Fruit fly (Drosophila melanogaster): ENCODE results near the gene Cdk12.

Cdk12 gene

dm6 chr3L:21516716-21517266, 685 bp downstream of the Cdk12 start (continued):
- peak; percentile 100 for TF ChIP-seq bigmax (GFP tag; optimal IDR thresholded peaks at IDR 0.05)
- TF ChIP-seq CG3847 (GFP tag; IDR thresholded peaks at IDR 0.05): peak; percentile 37; the same call in 1 of the 2 replicates
- peak; percentile 62 for TF ChIP-seq CG14710 (tag; optimal IDR thresholded peaks at IDR 0.05)
- TF ChIP-seq E2f2 (GFP tag; IDR thresholded peaks at IDR 0.05): peak; percentile 15; the same call in 1 of the 2 replicates
- peak; percentile 25; the same call in 1 of the 2 replicates for TF ChIP-seq CG32532 (GFP tag; IDR thresholded peaks at IDR 0.05)
- peak; percentile 86 for TF ChIP-seq sens (GFP tag)
- no peak for TF ChIP-seq prd (optimal IDR thresholded peaks at IDR 0.05)
- TF ChIP-seq prd (GFP tag; IDR thresholded peaks at IDR 0.05): no peak
- peak; percentile 73 for TF ChIP-seq Lhr (GFP tag; optimal IDR thresholded peaks at IDR 0.05)
- peak; percentile 5 for TF ChIP-seq CG13775 (GFP tag; optimal IDR thresholded peaks at IDR 0.05)
- TF ChIP-seq grau (tag; optimal IDR thresholded peaks at IDR 0.05): peak; percentile 3
- TF ChIP-seq CG15514 (GFP tag; optimal IDR thresholded peaks at IDR 0.05): peak; percentile 31
- peak; percentile 86 for TF ChIP-seq Med (GFP tag)
- peak; percentile 9 for TF ChIP-seq Dip3 (GFP tag; optimal IDR thresholded peaks at IDR 0.05)
- TF ChIP-seq CG42726 (GFP tag; IDR thresholded peaks at IDR 0.05; ENCODE audit: partially characterized antibody): no peak
- TF ChIP-seq CG6254 (GFP tag; optimal IDR thresholded peaks at IDR 0.05): peak; percentile 16
- TF ChIP-seq shn (GFP tag; optimal IDR thresholded peaks at IDR 0.05): peak; percentile 51
- TF ChIP-seq gsb-n (tag; optimal IDR thresholded peaks at IDR 0.05): peak; percentile 38
- no peak for TF ChIP-seq corto (GFP tag; optimal IDR thresholded peaks at IDR 0.05)
- TF ChIP-seq HmgD (GFP tag; optimal IDR thresholded peaks at IDR 0.05): peak; percentile 11
- TF ChIP-seq Ets97D (GFP tag; optimal IDR thresholded peaks at IDR 0.05): peak; percentile 70
- TF ChIP-seq CG4424 (GFP tag; optimal IDR thresholded peaks at IDR 0.05): peak; percentile 33
- TF ChIP-seq YL-1 (GFP tag; optimal IDR thresholded peaks at IDR 0.05): peak; percentile 88
- TF ChIP-seq CG1603 (tag; optimal IDR thresholded peaks at IDR 0.05): peak; percentile 14
- peak; percentile 8 for TF ChIP-seq CG7556 (GFP tag; optimal IDR thresholded peaks at IDR 0.05)
- no peak for TF ChIP-seq schlank (tag; optimal IDR thresholded peaks at IDR 0.05)
- TF ChIP-seq sug (tag; optimal IDR thresholded peaks at IDR 0.05): peak; percentile 23
- peak; percentile 57 for TF ChIP-seq NC2β (GFP tag; optimal IDR thresholded peaks at IDR 0.05)
- peak in 1 of 2 experiments; percentile 8 for TF ChIP-seq Pdp1 (GFP tag; optimal IDR thresholded peaks at IDR 0.05)
- TF ChIP-seq CG3281 (GFP tag; optimal IDR thresholded peaks at IDR 0.05): peak; percentile 27
- peak; percentile 27 for TF ChIP-seq Camta (GFP tag; optimal IDR thresholded peaks at IDR 0.05)
- TF ChIP-seq CG13287 (GFP tag; IDR thresholded peaks at IDR 0.05; ENCODE audit: partially characterized antibody): peak; percentile 34; the same call in 1 of the 2 replicates
- TF ChIP-seq cg (GFP tag; optimal IDR thresholded peaks at IDR 0.05): peak; percentile 93
- peak in 1 of 2 experiments; percentile 40 for TF ChIP-seq dpn (GFP tag; optimal IDR thresholded peaks at IDR 0.05)
- TF ChIP-seq Dp (GFP tag; optimal IDR thresholded peaks at IDR 0.05): peak; percentile 39
- no peak for TF ChIP-seq CG8388 (GFP tag; optimal IDR thresholded peaks at IDR 0.05)
- TF ChIP-seq CG2120 (GFP tag; optimal IDR thresholded peaks at IDR 0.05): peak; percentile 58
- TF ChIP-seq CG12659 (GFP tag; optimal IDR thresholded peaks at IDR 0.05): peak; percentile 69
- peak; percentile 42 for TF ChIP-seq BEAF-32 (GFP tag; optimal IDR thresholded peaks at IDR 0.05)
- TF ChIP-seq Scr (GFP tag; IDR thresholded peaks at IDR 0.05; ENCODE audit: partially characterized antibody): no peak
- TF ChIP-seq vvl (GFP tag; IDR thresholded peaks at IDR 0.05): peak; percentile 42
- peak; percentile 25 for TF ChIP-seq HLH54F (GFP tag; optimal IDR thresholded peaks at IDR 0.05)
- peak; percentile 6 for TF ChIP-seq pho (GFP tag; optimal IDR thresholded peaks at IDR 0.05)
- TF ChIP-seq Atf-2 (GFP tag; optimal IDR thresholded peaks at IDR 0.05): peak; percentile 13
- no peak for TF ChIP-seq sima (GFP tag; optimal IDR thresholded peaks at IDR 0.05)
- peak; percentile 7 for TF ChIP-seq Nf-YB (GFP tag; optimal IDR thresholded peaks at IDR 0.05)
- peak; percentile 63 for TF ChIP-seq CG2116 (GFP tag; optimal IDR thresholded peaks at IDR 0.05)
- peak; percentile 36 for TF ChIP-seq Hsf (GFP tag; optimal IDR thresholded peaks at IDR 0.05)
- TF ChIP-seq stwl (tag; optimal IDR thresholded peaks at IDR 0.05): peak; percentile 72

All from whole organism, embryonic.